Fruit fly (Drosophila melanogaster) whole organism, embryonic: Measurements from ENCODE around the gene CG9932.
A peak's percentile ranks its signal among the peaks of the same experiment; 100 is the strongest.

Source experiments
- Abd-B ChIP-seq: fragments of 200-800 bp; sonication (Bioruptor generic); optimal IDR thresholded peaks from 2 replicates; lab custom pipeline; 2018; ENCODE audit warnings: missing biosample characterization, mild to moderate bottlenecking, missing genetic modification characterization, moderate library complexity
- Asciz ChIP-seq: fragments of 200-800 bp; sonication (Bioruptor generic); optimal IDR thresholded peaks from 2 replicates; lab custom pipeline; 2017; ENCODE audit warnings: missing biosample characterization, mild to moderate bottlenecking, missing genetic modification characterization, missing genetic modification reagents
- Bteb2 ChIP-seq: fragments of 200-800 bp; sonication (Bioruptor generic); optimal IDR thresholded peaks from 2 replicates; lab custom pipeline; 2016; ENCODE audit warnings: missing biosample characterization, missing genetic modification characterization
- C15 ChIP-seq: fragments of 200-800 bp; sonication (Bioruptor generic); IDR thresholded peaks from 3 replicates; pipeline ENCODE4 v1.3.6; 2022; ENCODE audit warnings: missing biosample characterization, missing genetic modification characterization
- CG1024 ChIP-seq: fragments of 200-800 bp; sonication (Bioruptor generic); IDR thresholded peaks from 2 replicates; pipeline ENCODE4 v1.3.6; 2022; ENCODE audit warnings: missing biosample characterization, missing genetic modification characterization
- CG10321 ChIP-seq: fragments of 200-800 bp; sonication (Bioruptor generic); IDR thresholded peaks from 2 replicates; pipeline ENCODE4 v1.3.6; 2022; ENCODE audit warnings: missing biosample characterization, missing genetic modification characterization
- CG10431 ChIP-seq: fragments of 200-800 bp; sonication (Bioruptor generic); optimal IDR thresholded peaks from 3 replicates; lab custom pipeline; 2018; ENCODE audit warnings: missing biosample characterization, mild to moderate bottlenecking, missing genetic modification characterization
- CG11093 ChIP-seq: fragments of 200-800 bp; sonication (Bioruptor generic); IDR thresholded peaks from 3 replicates; pipeline ENCODE4 v1.3.6; 2022; ENCODE audit warnings: missing biosample characterization, missing genetic modification characterization
- CG11247 ChIP-seq: fragments of 200-800 bp; sonication (Bioruptor generic); IDR thresholded peaks from 2 replicates; pipeline ENCODE4 v1.3.6; 2022; ENCODE audit warnings: missing biosample characterization, missing genetic modification characterization
- CG12744 ChIP-seq: fragments of 200-800 bp; sonication (Bioruptor generic); optimal IDR thresholded peaks from 2 replicates; lab custom pipeline; 2016; ENCODE audit warnings: missing biosample characterization, missing genetic modification characterization
- CG13296 ChIP-seq: fragments of 200-800 bp; sonication (Bioruptor generic); optimal IDR thresholded peaks from 3 replicates; lab custom pipeline; 2018; ENCODE audit warnings: missing biosample characterization, mild to moderate bottlenecking, missing genetic modification characterization
- CG13624 ChIP-seq: fragments of 200-800 bp; sonication (Bioruptor generic); optimal IDR thresholded peaks from 2 replicates; lab custom pipeline; 2016; ENCODE audit warnings: missing biosample characterization, missing genetic modification characterization
- CG13894 ChIP-seq: fragments of 200-800 bp; sonication (Bioruptor generic); optimal IDR thresholded peaks from 3 replicates; lab custom pipeline; 2018; ENCODE audit warnings: missing biosample characterization, mild to moderate bottlenecking, missing genetic modification characterization, moderate library complexity
- CG17385 ChIP-seq: fragments of 200-800 bp; sonication (Bioruptor generic); optimal IDR thresholded peaks from 3 replicates; lab custom pipeline; 2018; ENCODE audit warnings: missing biosample characterization, mild to moderate bottlenecking, missing genetic modification characterization
- CG32767 ChIP-seq: fragments of 200-800 bp; sonication (Bioruptor generic); IDR thresholded peaks from 2 replicates; pipeline ENCODE4 v1.3.6; 2022; ENCODE audit warnings: missing biosample characterization, missing genetic modification characterization
- CG34422 ChIP-seq: fragments of 200-800 bp; sonication (Bioruptor generic); IDR thresholded peaks from 3 replicates; pipeline ENCODE4 v1.3.6; 2022; ENCODE audit warnings: missing biosample characterization, missing genetic modification characterization
- CG6272 ChIP-seq: fragments of 200-800 bp; sonication (Bioruptor generic); IDR thresholded peaks from 2 replicates; pipeline ENCODE4 v1.3.6; 2022; ENCODE audit warnings: missing biosample characterization, missing genetic modification characterization
- CG7372 ChIP-seq: fragments of 200-800 bp; sonication (Bioruptor generic); IDR thresholded peaks from 2 replicates; pipeline ENCODE4 v1.3.6; 2022; ENCODE audit warnings: missing biosample characterization, missing genetic modification characterization
- CG7928 ChIP-seq: fragments of 200-800 bp; sonication (Bioruptor generic); optimal IDR thresholded peaks from 2 replicates; lab custom pipeline; 2017; ENCODE audit warnings: missing biosample characterization, mild to moderate bottlenecking, missing genetic modification characterization
- CG8359 ChIP-seq: fragments of 200-800 bp; sonication (Bioruptor generic); optimal IDR thresholded peaks from 2 replicates; lab custom pipeline; 2017; ENCODE audit warnings: missing biosample characterization, mild to moderate bottlenecking, missing genetic modification characterization, borderline replicate concordance
- CG8478 ChIP-seq: fragments of >200 bp; optimal IDR thresholded peaks from 2 replicates; lab custom pipeline; 2018
- CG9797 ChIP-seq: fragments of 200-800 bp; sonication (Bioruptor generic); optimal IDR thresholded peaks from 3 replicates; lab custom pipeline; 2018; ENCODE audit warnings: missing biosample characterization, mild to moderate bottlenecking, missing genetic modification characterization
- D ChIP-seq, 2 experiments: fragments of 200-800 bp in 1 of 2; fragments of >200 bp in 1 of 2; sonication (Bioruptor generic) in 1 of 2; optimal IDR thresholded peaks; 2 replicates in 1 of 2; 3 replicates in 1 of 2; lab custom pipeline; 2017; ENCODE audit warnings: mild to moderate bottlenecking in 1 of 2, missing biosample characterization in 1 of 2, missing genetic modification characterization in 1 of 2, missing genetic modification reagents in 1 of 2
- Deaf1 ChIP-seq: fragments of 200-800 bp; optimal IDR thresholded peaks from 3 replicates; lab custom pipeline; 2019; ENCODE audit warnings: missing biosample characterization, mild to moderate bottlenecking, missing genetic modification characterization, moderate library complexity
- Dip2 ChIP-seq: fragments of 200-800 bp; sonication (Bioruptor generic); IDR thresholded peaks from 2 replicates; pipeline ENCODE4 v1.3.6; 2022; ENCODE audit warnings: missing biosample characterization, missing genetic modification characterization
- Dp ChIP-seq: fragments of 200-800 bp; sonication (Bioruptor generic); optimal IDR thresholded peaks from 2 replicates; lab custom pipeline; 2018; ENCODE audit warnings: missing biosample characterization, mild to moderate bottlenecking, missing genetic modification characterization, moderate library complexity
- Dref ChIP-seq: fragments of 200-800 bp; sonication (Bioruptor generic); IDR thresholded peaks from 2 replicates; pipeline ENCODE4 v1.3.6; 2022; ENCODE audit warnings: missing biosample characterization, missing genetic modification characterization
- HLH3B ChIP-seq: fragments of 200-800 bp; sonication (Bioruptor generic); IDR thresholded peaks from 2 replicates; pipeline ENCODE4 v1.3.6; 2022; ENCODE audit warnings: missing biosample characterization, missing genetic modification characterization
- Hr3 ChIP-seq: fragments of 200-800 bp; sonication (Bioruptor generic); optimal IDR thresholded peaks from 3 replicates; lab custom pipeline; 2016; ENCODE audit warnings: missing biosample characterization, missing genetic modification characterization
- Jarid2 ChIP-seq: fragments of 200-800 bp; sonication (Bioruptor generic); optimal IDR thresholded peaks from 3 replicates; lab custom pipeline; 2017; ENCODE audit warnings: mild to moderate bottlenecking, missing biosample characterization, missing genetic modification reagents, missing genetic modification characterization
- Tbp ChIP-seq: fragments of >200 bp; optimal IDR thresholded peaks from 2 replicates; lab custom pipeline; 2018; ENCODE audit warnings: missing biosample characterization, missing genetic modification characterization
- Xbp1 ChIP-seq: fragments of 200-800 bp; sonication (Bioruptor generic); optimal IDR thresholded peaks from 3 replicates; lab custom pipeline; 2016; ENCODE audit warnings: missing biosample characterization, mild to moderate bottlenecking, missing genetic modification characterization
- crc ChIP-seq: fragments of 200-800 bp; sonication (Bioruptor generic); optimal IDR thresholded peaks from 2 replicates; lab custom pipeline; 2016; ENCODE audit warnings: missing biosample characterization, missing genetic modification characterization
- croc ChIP-seq: fragments of 200-800 bp; sonication (Bioruptor generic); conservative IDR thresholded peaks from 3 replicates; pipeline ENCODE4 v1.3.6; 2022; ENCODE audit warnings: missing biosample characterization, missing genetic modification characterization
- crp ChIP-seq, 2 experiments: fragments of 200-800 bp; sonication (Bioruptor generic); optimal IDR thresholded peaks; 2 replicates in 1 of 2; 3 replicates in 1 of 2; lab custom pipeline; 2017; ENCODE audit warnings: missing biosample characterization in 2 of 2, missing genetic modification characterization in 2 of 2, mild to moderate bottlenecking in 1 of 2, moderate library complexity in 1 of 2
- da ChIP-seq: fragments of 200-800 bp; sonication (Bioruptor generic); optimal IDR thresholded peaks from 2 replicates; lab custom pipeline; 2016; ENCODE audit warnings: missing biosample characterization, missing genetic modification characterization
- danr ChIP-seq: fragments of 200-800 bp; sonication (Bioruptor generic); IDR thresholded peaks from 2 replicates; pipeline ENCODE4 v1.3.6; 2022; ENCODE audit warnings: missing biosample characterization, missing genetic modification characterization
- gce ChIP-seq: fragments of 200-800 bp; sonication (Bioruptor generic); IDR thresholded peaks from 3 replicates; pipeline ENCODE4 v1.3.6; 2022; ENCODE audit warnings: missing biosample characterization, missing genetic modification characterization
- mld ChIP-seq: fragments of 200-800 bp; sonication (Bioruptor generic); IDR thresholded peaks from 3 replicates; pipeline ENCODE4 v1.3.6; 2022; ENCODE audit warnings: missing biosample characterization, missing genetic modification characterization; ENCODE audit not compliant: partially characterized antibody
- otp ChIP-seq: fragments of 200-800 bp; sonication (Bioruptor generic); IDR thresholded peaks from 3 replicates; pipeline ENCODE4, ENCODE4 v1.3.6; 2022; ENCODE audit warnings: missing biosample characterization, missing genetic modification characterization
- pb ChIP-seq: fragments of 200-800 bp; sonication (Bioruptor generic); optimal IDR thresholded peaks from 3 replicates; lab custom pipeline; 2016; ENCODE audit warnings: missing biosample characterization, missing genetic modification characterization
- ranshi ChIP-seq: fragments of 200-800 bp; sonication (Bioruptor generic); IDR thresholded peaks from 2 replicates; pipeline ENCODE4 v1.3.6; 2022; ENCODE audit warnings: missing biosample characterization, missing genetic modification characterization
- salm ChIP-seq: fragments of 200-800 bp; sonication (Bioruptor generic); optimal IDR thresholded peaks from 2 replicates; lab custom pipeline; 2018; ENCODE audit warnings: missing biosample characterization, mild to moderate bottlenecking, missing genetic modification characterization
- sens ChIP-seq: fragments of 200-800 bp; sonication (Bioruptor generic); peaks from one replicate; lab custom pipeline; 2016; ENCODE audit warnings: missing biosample characterization, missing genetic modification characterization
- slbo ChIP-seq: fragments of 200-800 bp; sonication (Bioruptor generic); IDR thresholded peaks from 2 replicates; pipeline ENCODE4 v1.3.6; 2022; ENCODE audit warnings: missing biosample characterization, missing genetic modification characterization
- sna ChIP-seq: fragments of 200-800 bp; sonication (Bioruptor generic); IDR thresholded peaks from 2 replicates; pipeline ENCODE4 v1.3.6; 2022; ENCODE audit warnings: missing biosample characterization, missing genetic modification characterization; ENCODE audit not compliant: partially characterized antibody
- tap ChIP-seq: fragments of 200-800 bp; optimal IDR thresholded peaks from 3 replicates; lab custom pipeline; 2019; ENCODE audit warnings: missing biosample characterization, mild to moderate bottlenecking, missing genetic modification characterization, moderate library complexity
- tna ChIP-seq: fragments of 200-800 bp; sonication (Bioruptor generic); IDR thresholded peaks from 2 replicates; pipeline ENCODE4 v1.3.6; 2022; ENCODE audit warnings: missing biosample characterization, missing genetic modification characterization; ENCODE audit not compliant: partially characterized antibody
- vfl ChIP-seq: fragments of 200-800 bp; sonication (Bioruptor generic); optimal IDR thresholded peaks from 2 replicates; lab custom pipeline; 2016; ENCODE audit warnings: missing biosample characterization, missing genetic modification characterization
- wor ChIP-seq: fragments of 200-800 bp; sonication (Bioruptor generic); IDR thresholded peaks from 2 replicates; pipeline ENCODE4 v1.3.6; 2022; ENCODE audit warnings: missing biosample characterization, missing genetic modification characterization
- z ChIP-seq: fragments of 200-800 bp; sonication (Bioruptor generic); IDR thresholded peaks from 3 replicates; pipeline ENCODE4 v1.3.6; 2022; ENCODE audit warnings: missing biosample characterization, missing genetic modification characterization
- zfh2 ChIP-seq: fragments of 200-800 bp; sonication (Bioruptor generic); optimal IDR thresholded peaks from 2 replicates; lab custom pipeline; 2016; ENCODE audit warnings: missing biosample characterization, missing genetic modification characterization

The CG9932 gene

DNA sequence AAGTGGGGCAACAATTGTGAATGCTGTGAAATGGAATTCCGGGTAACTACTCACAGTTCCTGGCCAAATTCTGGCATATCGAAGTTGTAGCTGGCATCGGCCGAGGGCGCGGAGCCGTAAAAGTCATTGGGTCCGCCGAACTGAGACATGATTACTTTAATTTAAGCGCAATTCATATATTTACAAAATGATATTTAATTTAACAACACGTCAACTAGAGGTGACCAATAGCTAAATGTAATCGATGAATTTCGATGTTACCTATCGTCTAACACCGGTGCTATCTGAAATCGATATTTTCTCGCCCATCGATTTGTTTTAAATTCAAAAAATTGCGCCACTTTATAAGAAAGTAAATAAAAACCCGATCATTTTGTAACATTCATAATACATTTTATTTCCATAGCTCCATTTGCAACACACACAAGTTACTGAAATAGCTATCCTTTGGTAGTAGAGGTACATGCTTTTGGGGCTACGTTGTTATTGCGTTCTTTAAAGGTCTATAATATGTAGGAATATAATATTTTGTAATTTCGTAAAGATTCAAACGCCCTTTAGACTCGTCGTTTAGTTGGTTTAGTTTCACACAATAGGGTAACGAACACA, 59.4 kb downstream of the CG9932 start, which contains the start of gene Yip1d1 (continued):
- TF ChIP-seq zfh2 (GFP tag; lab: Kevin White, UChicago) (no peak), wor (no peak), Xbp1 (GFP tag; lab: Kevin White, UChicago) (peak; percentile 11), CG11093 (GFP tag; lab: Robert Waterston, UW) (no peak), ranshi (GFP tag; lab: Robert Waterston, UW) (no peak), CG8478 (no peak), CG12744 (GFP tag; lab: Kevin White, UChicago) (no peak), Abd-B (GFP tag; lab: Kevin White, UChicago) (no peak), Deaf1 (tag; lab: Kevin White, UChicago) (no peak), Asciz (GFP tag; lab: Kevin White, UChicago) (no peak), danr (no peak), Jarid2 (GFP tag; lab: Kevin White, UChicago) (no peak), CG10431 (GFP tag; lab: Kevin White, UChicago) (no peak), CG7928 (no peak), CG34422 (no peak), gce (GFP tag; lab: Robert Waterston, UW) (no peak), CG6272 (GFP tag; lab: Robert Waterston, UW) (no peak), CG7372 (no peak), Hr3 (GFP tag; lab: Kevin White, UChicago) (no peak), CG8359 (GFP tag; lab: Kevin White, UChicago) (no peak), Dip2 (GFP tag; lab: Robert Waterston, UW) (no peak), HLH3B (GFP tag; lab: Robert Waterston, UW) (no peak), Tbp (GFP tag; lab: Kevin White, UChicago) (no peak), CG17385 (GFP tag; lab: Kevin White, UChicago) (no peak), otp (GFP tag; lab: Robert Waterston, UW) (no peak), tap (tag; lab: Kevin White, UChicago) (no peak), Dref (peak; percentile 98), CG32767 (no peak), CG13296 (no peak), Dp (GFP tag; lab: Kevin White, UChicago) (peak; percentile 89), vfl (GFP tag; lab: Kevin White, UChicago) (no peak), D (optimal IDR thresholded peaks at IDR 0.05; lab: Kevin White, UChicago) (no peak), D (GFP tag; optimal IDR thresholded peaks at IDR 0.05; lab: Kevin White, UChicago) (no peak), mld (GFP tag; lab: Robert Waterston, UW) (peak; percentile 89), CG13894 (no peak), CG1024 (GFP tag; lab: Robert Waterston, UW) (no peak), croc (GFP tag; lab: Robert Waterston, UW) (no peak), CG9797 (GFP tag; lab: Kevin White, UChicago) (peak; percentile 2), slbo (GFP tag; lab: Robert Waterston, UW) (no peak), tna (GFP tag; lab: Robert Waterston, UW) (peak; percentile 97), CG10321 (GFP tag; lab: Robert Waterston, UW) (no peak), C15 (GFP tag; lab: Robert Waterston, UW) (no peak), sens (GFP tag; lab: Kevin White, UChicago) (peak; percentile 85), salm (no peak), Bteb2 (GFP tag; lab: Kevin White, UChicago) (no peak), pb (GFP tag; lab: Kevin White, UChicago) (no peak), z (GFP tag; lab: Robert Waterston, UW) (no peak), crp (GFP tag; optimal IDR thresholded peaks at IDR 0.05; lab: Kevin White, UChicago) (no peak), CG13624 (no peak), CG11247 (no peak), sna (GFP tag; lab: Robert Waterston, UW) (peak; percentile 97), crc (GFP tag; lab: Kevin White, UChicago) (no peak), da (GFP tag; lab: Kevin White, UChicago) (no peak)
